Worm (Caenorhabditis elegans) whole organism, L1 larva: ENCODE data around the gene T19D12.2.

ENCODE experiments used
- blmp-1 ChIP-seq: fragments of 150-350 bp; optimal IDR thresholded peaks from 2 replicates; lab custom pipeline; 2014; ENCODE audit warnings: missing biosample characterization, missing genetic modification characterization
- fkh-10 ChIP-seq: sonication (generic microtip); optimal IDR thresholded peaks from 2 replicates; lab custom pipeline; 2017; ENCODE audit warnings: missing biosample characterization, missing genetic modification reagents, missing genetic modification characterization
- fkh-4 ChIP-seq: sonication (generic microtip); optimal IDR thresholded peaks from 2 replicates; lab custom pipeline; 2016; ENCODE audit warnings: missing compliant biosample characterization, missing genetic modification characterization, borderline replicate concordance
- hpl-2 ChIP-seq: fragments of 150-350 bp; optimal IDR thresholded peaks from 2 replicates; lab custom pipeline; 2014; ENCODE audit warnings: missing biosample characterization, missing genetic modification reagents, missing genetic modification characterization
- isw-1 ChIP-seq: fragments of 200-800 bp; sonication (Bioruptor generic); IDR thresholded peaks from 2 replicates; pipeline ENCODE4 v1.3.6; 2022; ENCODE audit warnings: missing genetic modification characterization, missing compliant biosample characterization
- lin-13 ChIP-seq: fragments of 150-350 bp; optimal IDR thresholded peaks from 2 replicates; lab custom pipeline; 2014; ENCODE audit warnings: missing biosample characterization, missing genetic modification reagents, missing genetic modification characterization
- mdl-1 ChIP-seq, 2 experiments: fragments of 150-350 bp; optimal IDR thresholded peaks; 2 replicates each; lab custom pipeline; 2014 to 2017; ENCODE audit warnings: missing biosample characterization in 2 of 2, missing genetic modification characterization in 2 of 2, inconsistent platforms in 1 of 2
- nhr-11 ChIP-seq: fragments of 150-350 bp; optimal IDR thresholded peaks from 2 replicates; lab custom pipeline; 2014; ENCODE audit warnings: missing biosample characterization, missing genetic modification characterization
- pax-3 ChIP-seq: fragments of 200-800 bp; sonication (Bioruptor generic); optimal IDR thresholded peaks from 2 replicates; lab custom pipeline; 2018; ENCODE audit warnings: mild to moderate bottlenecking, missing genetic modification characterization, moderate library complexity, missing compliant biosample characterization
- rnt-1 ChIP-seq: sonication (generic microtip); optimal IDR thresholded peaks from 2 replicates; lab custom pipeline; 2016; ENCODE audit warnings: mild to moderate bottlenecking, missing genetic modification characterization, moderate library complexity, missing compliant biosample characterization
- tbx-2 ChIP-seq: sonication (generic microtip); optimal IDR thresholded peaks from 2 replicates; lab custom pipeline; 2016; ENCODE audit warnings: missing genetic modification characterization, missing compliant biosample characterization
- unc-62 ChIP-seq: fragments of 150-350 bp; optimal IDR thresholded peaks from 2 replicates; lab custom pipeline; 2014; ENCODE audit warnings: missing biosample characterization, missing genetic modification reagents, missing genetic modification characterization

- TF ChIP-seq isw-1 (no peak), unc-62 (no peak), fkh-10 (GFP tag; lab: Kevin White, UChicago) (peak; percentile 67), pax-3 (tag; lab: Kevin White, UChicago) (no peak), fkh-4 (tag; lab: Kevin White, UChicago) (no peak), mdl-1 (tag; optimal IDR thresholded peaks at IDR 0.05; lab: Kevin White, UChicago) (no peak), hpl-2 (no peak), lin-13 (GFP tag; lab: Kevin White, UChicago) (no peak), nhr-11 (tag; lab: Kevin White, UChicago) (no peak), blmp-1 (tag; lab: Kevin White, UChicago) (peak; percentile 29), tbx-2 (no peak), rnt-1 (tag; lab: Kevin White, UChicago) (no peak)
Observed at ce11 chrII:6709680-6710079, 48.5 kb downstream of the T19D12.2 start.
